Fruit fly (Drosophila melanogaster): ENCODE measurements around the gene Glyp.
A peak's percentile ranks its signal among the peaks of the same experiment; 100 is the strongest.

Gene Glyp

dm6 chr2L:2177969-2178809 is 47.6 kb downstream of the Glyp start, which contains the start of gene aop (continued):
- TF ChIP-seq Kr (GFP tag; optimal IDR thresholded peaks at IDR 0.05) (no peak), CG1647 (GFP tag; optimal IDR thresholded peaks at IDR 0.05) (peak; percentile 50), CG10979 (tag; optimal IDR thresholded peaks at IDR 0.05) (peak; percentile 4), repo (GFP tag; optimal IDR thresholded peaks at IDR 0.05) (no peak), sug (tag; optimal IDR thresholded peaks at IDR 0.05) (no peak), aop (GFP tag; IDR thresholded peaks at IDR 0.05) (peak; percentile 91), Hand (GFP tag; optimal IDR thresholded peaks at IDR 0.05) (no peak), bowl (GFP tag; IDR thresholded peaks at IDR 0.05) (no peak), CG31224 (GFP tag; IDR thresholded peaks at IDR 0.05) (no peak), CG43689 (GFP tag; IDR thresholded peaks at IDR 0.05) (no peak), CG11085 (GFP tag; IDR thresholded peaks at IDR 0.05) (no peak), CHES-1-like (GFP tag; optimal IDR thresholded peaks at IDR 0.05) (peak; percentile 40), pfk (GFP tag; optimal IDR thresholded peaks at IDR 0.05) (peak; percentile 45), Trl (optimal IDR thresholded peaks at IDR 0.05) (no peak), Trl (GFP tag; optimal IDR thresholded peaks at IDR 0.05) (peak; percentile 72), en (GFP tag; optimal IDR thresholded peaks at IDR 0.05) (no peak), Mad (GFP tag; optimal IDR thresholded peaks at IDR 0.05) (no peak), gt (GFP tag; IDR thresholded peaks at IDR 0.05) (no peak), CG3281 (GFP tag; optimal IDR thresholded peaks at IDR 0.05) (peak; percentile 11), CG9437 (GFP tag; optimal IDR thresholded peaks at IDR 0.05) (no peak), Doc3 (GFP tag; IDR thresholded peaks at IDR 0.05; ENCODE audit: partially characterized antibody) (no peak), crc (GFP tag; optimal IDR thresholded peaks at IDR 0.05) (no peak), stc (GFP tag; IDR thresholded peaks at IDR 0.05) (no peak), CG18619 (GFP tag; optimal IDR thresholded peaks at IDR 0.05) (peak; percentile 20), Xrp1 (GFP tag; IDR thresholded peaks at IDR 0.05) (no peak; the same call in 1 of the 2 replicates), dimm (GFP tag; IDR thresholded peaks at IDR 0.05) (no peak), pnt (GFP tag; optimal IDR thresholded peaks at IDR 0.05) (no peak), so (GFP tag; IDR thresholded peaks at IDR 0.05) (peak; percentile 49; the same call in 2 of the 3 replicates), Opbp (GFP tag; IDR thresholded peaks at IDR 0.05; ENCODE audit: partially characterized antibody) (peak; percentile 47; the same call in 1 of the 3 replicates), wor (GFP tag; IDR thresholded peaks at IDR 0.05) (no peak), CG2116 (GFP tag; optimal IDR thresholded peaks at IDR 0.05) (peak; percentile 13), Nf-YB (GFP tag; optimal IDR thresholded peaks at IDR 0.05) (peak; percentile 37), p53 (GFP tag; optimal IDR thresholded peaks at IDR 0.05) (peak; percentile 98), CG7963 (GFP tag; IDR thresholded peaks at IDR 0.05; ENCODE audit: partially characterized antibody) (peak; percentile 21; the same call in 1 of the 3 replicates), zen2 (GFP tag; IDR thresholded peaks at IDR 0.05; ENCODE audit: partially characterized antibody) (no peak), Bgb (GFP tag; IDR thresholded peaks at IDR 0.05; ENCODE audit: partially characterized antibody) (peak; percentile 7; the same call in 1 of the 2 replicates), Mrtf (GFP tag; IDR thresholded peaks at IDR 0.05) (no peak), ci (GFP tag; IDR thresholded peaks at IDR 0.05) (peak; percentile 75; the same call in 2 of the 3 replicates), Hmx (GFP tag; optimal IDR thresholded peaks at IDR 0.05) (no peak), dpn (GFP tag; optimal IDR thresholded peaks at IDR 0.05) (peak in 1 of 2 experiments; percentile 43), ind (GFP tag; optimal IDR thresholded peaks at IDR 0.05) (no peak), CG12071 (GFP tag; optimal IDR thresholded peaks at IDR 0.05) (peak; percentile 56), CG16779 (GFP tag; IDR thresholded peaks at IDR 0.05) (no peak), CG12942 (GFP tag; optimal IDR thresholded peaks at IDR 0.05) (no peak), Hr78 (GFP tag; optimal IDR thresholded peaks at IDR 0.05) (peak in 1 of 2 experiments; percentile 22), CG4328 (GFP tag; optimal IDR thresholded peaks at IDR 0.05) (peak; percentile 21), rib (GFP tag; IDR thresholded peaks at IDR 0.05) (peak; percentile 16; the same call in 1 of the 2 replicates), h (optimal IDR thresholded peaks at IDR 0.05) (no peak), CG1603 (tag; optimal IDR thresholded peaks at IDR 0.05) (no peak), CG2889 (GFP tag; IDR thresholded peaks at IDR 0.05) (no peak)
